Fruit fly (Drosophila melanogaster) Kc167 (cell line): Measurements from ENCODE around the gene CG14106.

Source experiments
- Myc ChIP-seq: fragments of >200 bp; optimal IDR thresholded peaks from 2 replicates; lab custom pipeline; 2017; ENCODE audit warnings: missing external identifiers
- Sin3A ChIP-seq: fragments of >200 bp; optimal IDR thresholded peaks from 2 replicates; lab custom pipeline; 2018; ENCODE audit warnings: missing external identifiers
- h ChIP-seq: fragments of >200 bp; optimal IDR thresholded peaks from 3 replicates; lab custom pipeline; 2018; ENCODE audit warnings: missing external identifiers
- insv ChIP-seq: fragments of >200 bp; optimal IDR thresholded peaks from 3 replicates; lab custom pipeline; 2018; ENCODE audit warnings: missing external identifiers
- psq ChIP-seq: fragments of >200 bp; optimal IDR thresholded peaks from 2 replicates; lab custom pipeline; 2017; ENCODE audit warnings: missing external identifiers
- ttk ChIP-seq: sonication (Bioruptor generic); optimal IDR thresholded peaks from 2 replicates; lab custom pipeline; 2017; ENCODE audit warnings: missing external identifiers

Gene CG14106

DNA sequence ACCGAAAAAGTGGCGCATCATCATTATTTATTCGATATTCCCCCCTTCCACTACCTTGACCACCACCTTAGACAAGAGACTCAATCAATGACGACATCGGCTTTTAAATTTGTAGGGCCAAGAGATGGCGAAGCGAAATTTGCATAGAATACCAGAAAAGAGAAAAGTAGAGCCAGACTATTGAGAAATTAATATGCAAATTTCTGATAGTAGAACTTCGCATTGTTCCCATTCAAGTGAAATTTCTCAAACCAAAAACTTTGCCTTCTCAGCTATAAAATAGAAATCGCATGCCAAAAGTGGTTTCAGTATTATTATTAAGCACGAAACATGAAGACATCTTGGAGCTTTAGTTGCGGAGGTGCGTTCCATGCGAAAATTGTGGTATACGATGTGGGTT lies 47.8 kb downstream of the CG14106 start, which contains the start of gene CG14111:
TSS of gene CG14111 (plus strand) at position 301 of the 400 bp plus-strand sequence.
- TF ChIP-seq ttk (lab: Kevin White, UChicago) (no peak), Sin3A (no peak), insv (lab: Kevin White, UChicago) (no peak), h (no peak), psq (no peak), Myc (no peak)
